Fruit fly (Drosophila melanogaster) whole organism, embryonic: ENCODE measurements around the gene mus201.
A peak's percentile ranks its signal among the peaks of the same experiment; 100 is the strongest.

Experiments used
- ATbp ChIP-seq: fragments of 200-800 bp; sonication (Bioruptor generic); optimal IDR thresholded peaks from 2 replicates; lab custom pipeline; 2017; ENCODE audit warnings: missing biosample characterization, mild to moderate bottlenecking, missing genetic modification characterization, missing genetic modification reagents
- Bteb2 ChIP-seq: fragments of 200-800 bp; sonication (Bioruptor generic); optimal IDR thresholded peaks from 2 replicates; lab custom pipeline; 2016; ENCODE audit warnings: missing biosample characterization, missing genetic modification characterization
- CG11456 ChIP-seq: fragments of 200-800 bp; sonication (Bioruptor generic); IDR thresholded peaks from 3 replicates; pipeline ENCODE4 v1.3.6; 2022; ENCODE audit warnings: missing biosample characterization, missing genetic modification characterization
- CG11723 ChIP-seq: fragments of 200-800 bp; sonication (Bioruptor generic); optimal IDR thresholded peaks from 2 replicates; lab custom pipeline; 2017; ENCODE audit warnings: missing biosample characterization, mild to moderate bottlenecking, missing genetic modification characterization
- CG12299 ChIP-seq: fragments of 200-800 bp; sonication (Bioruptor generic); optimal IDR thresholded peaks from 2 replicates; lab custom pipeline; 2018; ENCODE audit warnings: missing biosample characterization, mild to moderate bottlenecking, missing genetic modification characterization
- CG12659 ChIP-seq: fragments of 200-800 bp; sonication (Bioruptor generic); optimal IDR thresholded peaks from 3 replicates; lab custom pipeline; 2017; ENCODE audit warnings: mild to moderate bottlenecking, missing biosample characterization, missing genetic modification reagents, missing genetic modification characterization
- CG13894 ChIP-seq: fragments of 200-800 bp; sonication (Bioruptor generic); optimal IDR thresholded peaks from 3 replicates; lab custom pipeline; 2018; ENCODE audit warnings: missing biosample characterization, mild to moderate bottlenecking, missing genetic modification characterization, moderate library complexity
- CG14050 ChIP-seq: fragments of 200-800 bp; sonication (Bioruptor generic); IDR thresholded peaks from 3 replicates; pipeline ENCODE4 v1.3.6; 2022; ENCODE audit warnings: missing biosample characterization, missing genetic modification characterization
- CG15479 ChIP-seq: fragments of 200-800 bp; sonication (Bioruptor generic); optimal IDR thresholded peaks from 3 replicates; lab custom pipeline; 2019; ENCODE audit warnings: missing biosample characterization, mild to moderate bottlenecking, missing genetic modification characterization, moderate library complexity
- CG15601 ChIP-seq: fragments of 200-800 bp; sonication (Bioruptor generic); optimal IDR thresholded peaks from 3 replicates; lab custom pipeline; 2019; ENCODE audit warnings: missing biosample characterization, mild to moderate bottlenecking, missing genetic modification characterization, moderate library complexity
- CG1603 ChIP-seq: fragments of 200-800 bp; sonication (Bioruptor generic); optimal IDR thresholded peaks from 2 replicates; lab custom pipeline; 2019; ENCODE audit warnings: missing biosample characterization, mild to moderate bottlenecking, missing genetic modification characterization, moderate library complexity
- CG16779 ChIP-seq: fragments of 200-800 bp; sonication (Bioruptor generic); IDR thresholded peaks from 2 replicates; pipeline ENCODE4 v1.3.6; 2022; ENCODE audit warnings: missing biosample characterization, missing genetic modification characterization
- CG18262 ChIP-seq: fragments of 200-800 bp; optimal IDR thresholded peaks from 3 replicates; lab custom pipeline; 2019; ENCODE audit warnings: missing biosample characterization, mild to moderate bottlenecking, missing genetic modification characterization, moderate library complexity
- CG18619 ChIP-seq: fragments of 200-800 bp; sonication (Bioruptor generic); optimal IDR thresholded peaks from 3 replicates; lab custom pipeline; 2017; ENCODE audit warnings: missing biosample characterization, mild to moderate bottlenecking, missing genetic modification characterization
- CG2202 ChIP-seq: fragments of 200-800 bp; sonication (Bioruptor generic); optimal IDR thresholded peaks from 2 replicates; lab custom pipeline; 2018; ENCODE audit warnings: missing biosample characterization, mild to moderate bottlenecking, missing genetic modification characterization
- CG2678 ChIP-seq: fragments of 200-800 bp; sonication (Bioruptor generic); optimal IDR thresholded peaks from 3 replicates; lab custom pipeline; 2019; ENCODE audit warnings: missing biosample characterization, mild to moderate bottlenecking, missing genetic modification characterization, moderate library complexity
- CG31365 ChIP-seq: fragments of 200-800 bp; sonication (Bioruptor generic); optimal IDR thresholded peaks from 2 replicates; lab custom pipeline; 2018; ENCODE audit warnings: missing biosample characterization, mild to moderate bottlenecking, missing genetic modification characterization
- CG31441 ChIP-seq: fragments of 200-800 bp; sonication (Bioruptor generic); IDR thresholded peaks from 2 replicates; pipeline ENCODE4 v1.3.6; 2022; ENCODE audit warnings: missing biosample characterization, missing genetic modification characterization
- CG3163 ChIP-seq: fragments of 200-800 bp; sonication (Bioruptor generic); optimal IDR thresholded peaks from 3 replicates; lab custom pipeline; 2016; ENCODE audit warnings: missing biosample characterization, missing genetic modification characterization
- CG33213 ChIP-seq: fragments of 200-800 bp; sonication (Bioruptor generic); optimal IDR thresholded peaks from 3 replicates; lab custom pipeline; 2016; ENCODE audit warnings: missing biosample characterization, missing genetic modification characterization
- CG4282 ChIP-seq: fragments of 200-800 bp; sonication (Bioruptor generic); optimal IDR thresholded peaks from 2 replicates; lab custom pipeline; 2016; ENCODE audit warnings: missing biosample characterization, missing genetic modification characterization
- CG7271 ChIP-seq: fragments of 200-800 bp; sonication (Bioruptor generic); optimal IDR thresholded peaks from 2 replicates; lab custom pipeline; 2018; ENCODE audit warnings: missing biosample characterization, mild to moderate bottlenecking, missing genetic modification characterization, moderate library complexity
- CG7928 ChIP-seq: fragments of 200-800 bp; sonication (Bioruptor generic); optimal IDR thresholded peaks from 2 replicates; lab custom pipeline; 2017; ENCODE audit warnings: missing biosample characterization, mild to moderate bottlenecking, missing genetic modification characterization
- CG8478 ChIP-seq: fragments of >200 bp; optimal IDR thresholded peaks from 2 replicates; lab custom pipeline; 2018
- CG9932 ChIP-seq: fragments of 200-800 bp; sonication (Bioruptor generic); IDR thresholded peaks from 2 replicates; pipeline ENCODE4 v1.3.6; 2022; ENCODE audit warnings: missing biosample characterization, missing genetic modification characterization
- Deaf1 ChIP-seq: fragments of 200-800 bp; optimal IDR thresholded peaks from 3 replicates; lab custom pipeline; 2019; ENCODE audit warnings: missing biosample characterization, mild to moderate bottlenecking, missing genetic modification characterization, moderate library complexity
- Dip2 ChIP-seq: fragments of 200-800 bp; sonication (Bioruptor generic); IDR thresholded peaks from 2 replicates; pipeline ENCODE4 v1.3.6; 2022; ENCODE audit warnings: missing biosample characterization, missing genetic modification characterization
- Dll ChIP-seq: fragments of 200-800 bp; sonication (Bioruptor generic); IDR thresholded peaks from 4 replicates; pipeline ENCODE4 v1.3.6; 2022; ENCODE audit warnings: missing biosample characterization, missing genetic modification characterization; ENCODE audit not compliant: partially characterized antibody
- E2f1 ChIP-seq: fragments of 200-800 bp; sonication (Bioruptor generic); IDR thresholded peaks from 2 replicates; pipeline ENCODE4 v1.3.6; 2022; ENCODE audit warnings: missing biosample characterization, missing genetic modification characterization
- Ets65A ChIP-seq: fragments of 200-800 bp; sonication (Bioruptor generic); peaks from one replicate; lab custom pipeline; 2016; ENCODE audit warnings: missing biosample characterization, missing genetic modification characterization
- Ets97D ChIP-seq: fragments of 200-800 bp; sonication (Bioruptor generic); optimal IDR thresholded peaks from 3 replicates; lab custom pipeline; 2016; ENCODE audit warnings: missing biosample characterization, missing genetic modification characterization
- Gug ChIP-seq: fragments of 200-800 bp; sonication (Bioruptor generic); IDR thresholded peaks from 4 replicates; pipeline ENCODE4 v1.3.6; 2022; ENCODE audit warnings: missing biosample characterization, missing genetic modification characterization
- Hr3 ChIP-seq: fragments of 200-800 bp; sonication (Bioruptor generic); optimal IDR thresholded peaks from 3 replicates; lab custom pipeline; 2016; ENCODE audit warnings: missing biosample characterization, missing genetic modification characterization
- Meics ChIP-seq: fragments of 200-800 bp; sonication (Bioruptor generic); optimal IDR thresholded peaks from 2 replicates; lab custom pipeline; 2017; ENCODE audit warnings: missing biosample characterization, mild to moderate bottlenecking, missing genetic modification characterization
- NK7.1 ChIP-seq: fragments of 200-800 bp; sonication (Bioruptor generic); optimal IDR thresholded peaks from 3 replicates; lab custom pipeline; 2016; ENCODE audit warnings: missing biosample characterization, missing genetic modification characterization
- Sox100B ChIP-seq: fragments of 200-800 bp; sonication (Bioruptor generic); optimal IDR thresholded peaks from 3 replicates; lab custom pipeline; 2018; ENCODE audit warnings: missing biosample characterization, mild to moderate bottlenecking, missing genetic modification characterization
- Sry-δ ChIP-seq: fragments of 200-800 bp; sonication (Bioruptor generic); optimal IDR thresholded peaks from 2 replicates; lab custom pipeline; 2016; ENCODE audit warnings: missing biosample characterization, missing genetic modification characterization
- ara ChIP-seq: fragments of 200-800 bp; sonication (Bioruptor generic); IDR thresholded peaks from 2 replicates; pipeline ENCODE4 v1.3.6; 2022; ENCODE audit warnings: missing biosample characterization, missing genetic modification characterization
- bsh ChIP-seq, 2 experiments: fragments of 200-800 bp; sonication (Bioruptor generic); optimal IDR thresholded peaks; 2 replicates each; lab custom pipeline; 2017 to 2018; ENCODE audit warnings: mild to moderate bottlenecking in 2 of 2, missing biosample characterization in 2 of 2, missing genetic modification characterization in 2 of 2, moderate library complexity in 1 of 2
- fru ChIP-seq: fragments of >200 bp; optimal IDR thresholded peaks from 2 replicates; lab custom pipeline; 2017
- hb ChIP-seq: fragments of 200-800 bp; sonication (Bioruptor generic); IDR thresholded peaks from 3 replicates; pipeline ENCODE4 v1.3.6; 2022; ENCODE audit warnings: missing biosample characterization, missing genetic modification characterization; ENCODE audit not compliant: partially characterized antibody
- pan ChIP-seq, 4 experiments: fragments of >200 bp in 3 of 4; fragments of 200-800 bp in 1 of 4; sonication (Bioruptor generic) in 1 of 4; optimal IDR thresholded peaks in 3 of 4; IDR thresholded peaks in 1 of 4; 2 replicates each; pipeline versions ENCODE4 v1.3.6 to Lab custom; 2017 to 2022; ENCODE audit warnings: missing biosample characterization in 2 of 4, missing genetic modification characterization in 2 of 4, mixed read lengths in 1 of 4
- peb ChIP-seq: fragments of 200-800 bp; sonication (Bioruptor generic); IDR thresholded peaks from 2 replicates; pipeline ENCODE4 v1.3.6; 2022; ENCODE audit warnings: missing biosample characterization, missing genetic modification characterization
- pzg ChIP-seq: fragments of 200-800 bp; sonication (Bioruptor generic); optimal IDR thresholded peaks from 3 replicates; lab custom pipeline; 2018; ENCODE audit warnings: missing biosample characterization, mild to moderate bottlenecking, missing genetic modification characterization, moderate library complexity
- ro ChIP-seq: fragments of 200-800 bp; sonication (Bioruptor generic); IDR thresholded peaks from 2 replicates; pipeline ENCODE4 v1.3.6; 2022; ENCODE audit warnings: missing biosample characterization, missing genetic modification characterization
- sd ChIP-seq: fragments of 200-800 bp; sonication (Bioruptor generic); optimal IDR thresholded peaks from 3 replicates; lab custom pipeline; 2018; ENCODE audit warnings: missing biosample characterization, mild to moderate bottlenecking, missing genetic modification characterization, moderate library complexity
- stwl ChIP-seq: fragments of 200-800 bp; sonication (Bioruptor generic); optimal IDR thresholded peaks from 3 replicates; lab custom pipeline; 2018; ENCODE audit warnings: missing biosample characterization, mild to moderate bottlenecking, missing genetic modification characterization, moderate library complexity
- tap ChIP-seq: fragments of 200-800 bp; optimal IDR thresholded peaks from 3 replicates; lab custom pipeline; 2019; ENCODE audit warnings: missing biosample characterization, mild to moderate bottlenecking, missing genetic modification characterization, moderate library complexity
- tup ChIP-seq: fragments of 200-800 bp; sonication (Bioruptor generic); optimal IDR thresholded peaks from 2 replicates; lab custom pipeline; 2016; ENCODE audit warnings: missing biosample characterization, mild to moderate bottlenecking, missing genetic modification characterization, moderate library complexity
- vfl ChIP-seq: fragments of 200-800 bp; sonication (Bioruptor generic); optimal IDR thresholded peaks from 2 replicates; lab custom pipeline; 2016; ENCODE audit warnings: missing biosample characterization, missing genetic modification characterization
- vnd ChIP-seq: fragments of 200-800 bp; sonication (Bioruptor generic); IDR thresholded peaks from 3 replicates; pipeline ENCODE4 v1.3.6; 2022; ENCODE audit warnings: missing biosample characterization, missing genetic modification characterization; ENCODE audit not compliant: partially characterized antibody
- zfh2 ChIP-seq: fragments of 200-800 bp; sonication (Bioruptor generic); optimal IDR thresholded peaks from 2 replicates; lab custom pipeline; 2016; ENCODE audit warnings: missing biosample characterization, missing genetic modification characterization

mus201 gene

dm6 chr2L:8437176-8437575, 793 bp upstream of the mus201 start, which contains the start of the genes D12 and Chrac-14 (continued):
- no peak for TF ChIP-seq Sox100B
- peak; percentile 14 for TF ChIP-seq zfh2 (GFP tag; lab: Kevin White, UChicago)
- TF ChIP-seq CG31441 (GFP tag; lab: Robert Waterston, UW): no peak
- TF ChIP-seq CG12659: no peak
- no peak for TF ChIP-seq CG11723 (GFP tag; lab: Kevin White, UChicago)
- peak; percentile 37; the same call in 1 of the 2 replicates for TF ChIP-seq E2f1
- TF ChIP-seq pan (optimal IDR thresholded peaks at IDR 0.05; lab: Kevin White, UChicago): no peak
- no peak for TF ChIP-seq pan (GFP tag; optimal IDR thresholded peaks at IDR 0.05 in 1 of 2, IDR thresholded peaks at IDR 0.05 in 1 of 2)
- no peak for TF ChIP-seq peb (GFP tag; lab: Robert Waterston, UW)
- no peak for TF ChIP-seq ro (GFP tag; lab: Robert Waterston, UW)
- TF ChIP-seq Ets97D (GFP tag; lab: Kevin White, UChicago): peak; percentile 12
- TF ChIP-seq CG3163 (GFP tag; lab: Kevin White, UChicago): no peak
- no peak for TF ChIP-seq Deaf1
- no peak for TF ChIP-seq ATbp (GFP tag; lab: Kevin White, UChicago)
- no peak for TF ChIP-seq vnd (GFP tag; lab: Robert Waterston, UW)
- no peak for TF ChIP-seq CG14050 (GFP tag; lab: Robert Waterston, UW)
- TF ChIP-seq tap (tag; lab: Kevin White, UChicago): no peak
- TF ChIP-seq CG11456 (GFP tag; lab: Robert Waterston, UW): no peak
- no peak for TF ChIP-seq CG7928 (GFP tag; lab: Kevin White, UChicago)
- 0 out of 4 replicates have a peak, but pooled peaks have one; percentile 26 for TF ChIP-seq Dll (GFP tag; lab: Robert Waterston, UW)
- TF ChIP-seq Sry-δ: peak; percentile 22
- no peak for TF ChIP-seq CG18262 (tag; lab: Kevin White, UChicago)
- no peak for TF ChIP-seq CG33213
- peak; percentile 65 for TF ChIP-seq CG1603 (tag; lab: Kevin White, UChicago)
- TF ChIP-seq Dip2 (GFP tag; lab: Robert Waterston, UW): no peak
- no peak for TF ChIP-seq CG12299
- peak; percentile 68 for TF ChIP-seq stwl (tag; lab: Kevin White, UChicago)
- no peak for TF ChIP-seq sd (tag; lab: Kevin White, UChicago)
- no peak for TF ChIP-seq CG8478 (lab: Kevin White, UChicago)
- TF ChIP-seq hb: no peak
- no peak for TF ChIP-seq Meics
- peak; percentile 0 for TF ChIP-seq CG4282
- TF ChIP-seq CG7271 (tag; lab: Kevin White, UChicago): no peak
- no peak for TF ChIP-seq CG16779 (GFP tag; lab: Robert Waterston, UW)
- TF ChIP-seq ara: no peak
- TF ChIP-seq vfl (GFP tag; lab: Kevin White, UChicago): no peak
- peak; percentile 60 for TF ChIP-seq pzg (GFP tag; lab: Kevin White, UChicago)
- no peak for TF ChIP-seq NK7.1 (GFP tag; lab: Kevin White, UChicago)
- TF ChIP-seq CG13894: no peak
- no peak for TF ChIP-seq bsh (GFP tag; optimal IDR thresholded peaks at IDR 0.05; lab: Kevin White, UChicago)
- no peak for TF ChIP-seq fru (lab: Kevin White, UChicago)
- TF ChIP-seq Bteb2: no peak
- TF ChIP-seq CG15479: no peak
- TF ChIP-seq CG31365 (tag; lab: Kevin White, UChicago): no peak
- no peak for TF ChIP-seq CG2678
- TF ChIP-seq Hr3 (GFP tag; lab: Kevin White, UChicago): no peak
- no peak for TF ChIP-seq CG15601 (tag; lab: Kevin White, UChicago)
- TF ChIP-seq CG18619: no peak
- no peak for TF ChIP-seq CG2202 (tag; lab: Kevin White, UChicago)
- no peak for TF ChIP-seq tup (GFP tag; lab: Kevin White, UChicago)
- TF ChIP-seq Ets65A: no peak
- TF ChIP-seq Gug: no peak
- TF ChIP-seq CG9932 (GFP tag; lab: Robert Waterston, UW): peak; percentile 39; the same call in 1 of the 2 replicates
